Fruit fly (Drosophila melanogaster): ENCODE data around the gene Cds.
A peak's percentile ranks its signal among the peaks of the same experiment; 100 is the strongest.

Cds gene

DNA sequence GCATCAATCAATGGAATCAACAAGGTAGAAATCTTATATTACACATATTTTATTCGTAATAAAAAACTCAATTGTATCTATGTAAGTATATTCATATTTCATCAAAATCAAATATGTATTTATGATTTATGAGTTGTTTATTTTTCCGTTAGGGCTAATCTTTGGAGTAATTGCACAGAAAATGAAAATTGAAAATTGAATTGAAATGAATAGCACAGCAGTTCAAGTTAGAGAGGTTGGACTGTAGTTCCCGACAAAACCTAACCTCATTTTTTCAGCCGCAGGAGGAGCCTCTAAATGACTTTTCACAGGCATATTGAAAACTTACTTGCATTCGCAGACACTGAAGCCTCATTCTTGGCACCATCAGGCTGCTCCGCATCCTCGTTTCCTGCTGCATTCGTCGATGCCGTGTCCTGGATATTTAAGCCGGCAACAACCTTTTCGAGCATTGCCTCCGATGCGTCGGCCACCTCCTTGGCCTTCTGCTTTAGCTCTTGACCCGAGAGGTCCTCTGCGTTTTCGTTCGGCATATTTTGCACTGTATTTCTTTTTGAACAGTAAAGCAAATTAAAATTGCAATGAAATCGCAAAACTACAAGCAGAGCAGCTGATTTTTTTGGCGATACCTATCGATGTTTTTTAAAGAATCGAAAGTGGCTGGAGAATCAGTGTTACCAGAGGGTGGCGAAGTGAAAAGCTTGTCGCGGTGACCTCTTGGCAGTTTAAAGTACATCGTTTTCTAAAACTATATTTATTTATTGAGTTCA, 50.4 kb downstream of the Cds start, which contains the start of gene Nmt (continued):
- TF ChIP-seq H2.0 (GFP tag; IDR thresholded peaks at IDR 0.05) = peak; percentile 64; the same call in 1 of the 2 replicates
- TF ChIP-seq ase (GFP tag; IDR thresholded peaks at IDR 0.05) = no peak
- no peak for TF ChIP-seq CG4360 (GFP tag; IDR thresholded peaks at IDR 0.05)
- no peak for TF ChIP-seq kay (GFP tag; optimal IDR thresholded peaks at IDR 0.05)
- TF ChIP-seq eyg (GFP tag; optimal IDR thresholded peaks at IDR 0.05) = no peak
- TF ChIP-seq CG15514 (GFP tag; optimal IDR thresholded peaks at IDR 0.05) = peak; percentile 39
- no peak for TF ChIP-seq CG4820 (GFP tag; optimal IDR thresholded peaks at IDR 0.05)
- TF ChIP-seq CG10274 (GFP tag; optimal IDR thresholded peaks at IDR 0.05) = no peak
- peak; percentile 72 for TF ChIP-seq CG7963 (GFP tag; IDR thresholded peaks at IDR 0.05; ENCODE audit: partially characterized antibody)
- TF ChIP-seq dpn (GFP tag; optimal IDR thresholded peaks at IDR 0.05) = peak in 1 of 2 experiments; percentile 26
- no peak for TF ChIP-seq slou (GFP tag; optimal IDR thresholded peaks at IDR 0.05)
- TF ChIP-seq Sin3A (optimal IDR thresholded peaks at IDR 0.05) = peak; percentile 78
- TF ChIP-seq bigmax (GFP tag; optimal IDR thresholded peaks at IDR 0.05) = peak; percentile 96
- no peak for TF ChIP-seq jigr1 (GFP tag; IDR thresholded peaks at IDR 0.05)
- no peak for TF ChIP-seq croc (GFP tag; conservative IDR thresholded peaks at IDR 0.05)
- TF ChIP-seq Sox102F (GFP tag; optimal IDR thresholded peaks at IDR 0.05) = peak; percentile 57
- no peak for TF ChIP-seq CG6654 (GFP tag; optimal IDR thresholded peaks at IDR 0.05)
- TF ChIP-seq shn (GFP tag; optimal IDR thresholded peaks at IDR 0.05) = no peak
- peak; percentile 7 for TF ChIP-seq fd3F (GFP tag; optimal IDR thresholded peaks at IDR 0.05)
- no peak for TF ChIP-seq HmgZ (tag; optimal IDR thresholded peaks at IDR 0.05)
- TF ChIP-seq trem (tag; optimal IDR thresholded peaks at IDR 0.05) = peak; percentile 2
- no peak for TF ChIP-seq Oli (tag; optimal IDR thresholded peaks at IDR 0.05)
- no peak for TF ChIP-seq ttk (GFP tag; IDR thresholded peaks at IDR 0.05)
- TF ChIP-seq nmo (GFP tag; optimal IDR thresholded peaks at IDR 0.05) = no peak
- TF ChIP-seq Stat92E (GFP tag; optimal IDR thresholded peaks at IDR 0.05) = no peak
- no peak for TF ChIP-seq pb (GFP tag; optimal IDR thresholded peaks at IDR 0.05)
- TF ChIP-seq amos (GFP tag; IDR thresholded peaks at IDR 0.05; ENCODE audit: partially characterized antibody) = peak; percentile 85
- no peak for TF ChIP-seq CG2875 (GFP tag; optimal IDR thresholded peaks at IDR 0.05)
- TF ChIP-seq wek (GFP tag; optimal IDR thresholded peaks at IDR 0.05) = no peak
- no peak for TF ChIP-seq sqz (GFP tag; optimal IDR thresholded peaks at IDR 0.05)
- no peak for TF ChIP-seq ro (GFP tag; IDR thresholded peaks at IDR 0.05)
- TF ChIP-seq CG11695 (GFP tag; IDR thresholded peaks at IDR 0.05) = 0 out of 3 replicates have a peak, but pooled peaks have one; percentile 6
- no peak for TF ChIP-seq Deaf1 (tag; optimal IDR thresholded peaks at IDR 0.05)
- TF ChIP-seq Hr51 (GFP tag; optimal IDR thresholded peaks at IDR 0.05) = no peak
- TF ChIP-seq Adf1 (GFP tag; IDR thresholded peaks at IDR 0.05) = no peak; the same call in 1 of the 2 replicates
- no peak for TF ChIP-seq z (GFP tag; IDR thresholded peaks at IDR 0.05)
- no peak for TF ChIP-seq CG18619 (GFP tag; optimal IDR thresholded peaks at IDR 0.05)
- TF ChIP-seq cad (GFP tag; optimal IDR thresholded peaks at IDR 0.05) = no peak
- TF ChIP-seq CG8478 (optimal IDR thresholded peaks at IDR 0.05) = no peak
- no peak for TF ChIP-seq Elba2 (GFP tag; optimal IDR thresholded peaks at IDR 0.05)
- TF ChIP-seq Vsx1 (GFP tag; optimal IDR thresholded peaks at IDR 0.05) = no peak
- 0 out of 2 replicates have a peak, but pooled peaks have one; percentile 36 for TF ChIP-seq CG43689 (GFP tag; IDR thresholded peaks at IDR 0.05)
- peak; percentile 67 for TF ChIP-seq CG2120 (GFP tag; optimal IDR thresholded peaks at IDR 0.05)
- no peak for TF ChIP-seq Spps (tag; optimal IDR thresholded peaks at IDR 0.05)
- no peak for TF ChIP-seq CG7987 (GFP tag; optimal IDR thresholded peaks at IDR 0.05)
- TF ChIP-seq CG4854 (GFP tag; optimal IDR thresholded peaks at IDR 0.05) = no peak
- no peak for TF ChIP-seq BtbVII (GFP tag; optimal IDR thresholded peaks at IDR 0.05)
- TF ChIP-seq sens-2 (GFP tag; IDR thresholded peaks at IDR 0.05) = 0 out of 2 replicates have a peak, but pooled peaks have one; percentile 20
- no peak for TF ChIP-seq CG15073 (GFP tag; optimal IDR thresholded peaks at IDR 0.05)
- TF ChIP-seq Ets97D (GFP tag; optimal IDR thresholded peaks at IDR 0.05) = peak; percentile 32
